Worm (Caenorhabditis elegans) whole organism, L2 larva: ENCODE measurements around the gene cytb-5.1.

Experiments
- C34F6.9 ChIP-seq: fragments of 150-350 bp; optimal IDR thresholded peaks from 2 replicates; lab custom pipeline; 2014; ENCODE audit warnings: missing biosample characterization, missing genetic modification characterization
- F13H6.1 ChIP-seq: sonication (generic microtip); optimal IDR thresholded peaks from 2 replicates; lab custom pipeline; 2016; ENCODE audit warnings: missing genetic modification characterization, missing compliant biosample characterization
- R02D3.7 ChIP-seq: fragments of 150-350 bp; optimal IDR thresholded peaks from 2 replicates; lab custom pipeline; 2014; ENCODE audit warnings: missing biosample characterization, missing genetic modification characterization
- Y55F3AM.14 ChIP-seq: fragments of 200-800 bp; sonication (Bioruptor generic); optimal IDR thresholded peaks from 2 replicates; lab custom pipeline; 2018; ENCODE audit warnings: mild to moderate bottlenecking, missing genetic modification characterization, missing compliant biosample characterization
- ama-1 ChIP-seq: fragments of 150-350 bp; optimal IDR thresholded peaks from 2 replicates; lab custom pipeline; 2018; ENCODE audit warnings: inconsistent platforms
- ceh-16 ChIP-seq: fragments of 150-350 bp; optimal IDR thresholded peaks from 2 replicates; lab custom pipeline; 2014; ENCODE audit warnings: missing biosample characterization, missing genetic modification characterization
- crh-2 ChIP-seq: sonication (generic microtip); optimal IDR thresholded peaks from 2 replicates; lab custom pipeline; 2017; ENCODE audit warnings: missing biosample characterization, missing genetic modification characterization
- fos-1 ChIP-seq: fragments of 150-350 bp; optimal IDR thresholded peaks from 2 replicates; lab custom pipeline; 2014; ENCODE audit warnings: missing biosample characterization, missing genetic modification characterization
- gmeb-1 ChIP-seq: fragments of 150-350 bp; optimal IDR thresholded peaks from 2 replicates; lab custom pipeline; 2014; ENCODE audit warnings: missing biosample characterization, missing genetic modification characterization
- lsy-2 ChIP-seq, 2 experiments: fragments of 150-350 bp in 1 of 2; sonication (generic microtip) in 1 of 2; optimal IDR thresholded peaks; 2 replicates each; lab custom pipeline; 2014 to 2017; ENCODE audit warnings: missing biosample characterization in 2 of 2, missing genetic modification characterization in 2 of 2
- mab-5 ChIP-seq: fragments of 150-350 bp; optimal IDR thresholded peaks from 2 replicates; lab custom pipeline; 2014; ENCODE audit warnings: missing biosample characterization, missing genetic modification characterization
- mbf-1 ChIP-seq: sonication (generic microtip); optimal IDR thresholded peaks from 2 replicates; lab custom pipeline; 2017; ENCODE audit warnings: missing biosample characterization, missing genetic modification characterization
- mdl-1 ChIP-seq, 2 experiments: fragments of 150-350 bp in 1 of 2; sonication (generic microtip) in 1 of 2; optimal IDR thresholded peaks; 2 replicates each; lab custom pipeline; 2017; ENCODE audit warnings: missing biosample characterization in 2 of 2, missing genetic modification characterization in 2 of 2
- nhr-10 ChIP-seq: sonication (generic microtip); optimal IDR thresholded peaks from 2 replicates; lab custom pipeline; 2017; ENCODE audit warnings: missing biosample characterization, missing genetic modification characterization
- nhr-12 ChIP-seq: fragments of 150-350 bp; optimal IDR thresholded peaks from 2 replicates; lab custom pipeline; 2014; ENCODE audit warnings: missing biosample characterization, missing genetic modification characterization
- nhr-129 ChIP-seq: fragments of 150-350 bp; optimal IDR thresholded peaks from 2 replicates; lab custom pipeline; 2014; ENCODE audit warnings: missing biosample characterization, missing genetic modification characterization
- nhr-21 ChIP-seq: fragments of 150-350 bp; optimal IDR thresholded peaks from 2 replicates; lab custom pipeline; 2014; ENCODE audit warnings: missing biosample characterization, missing genetic modification characterization
- nhr-25 ChIP-seq: fragments of 150-350 bp; sonication (generic microtip); optimal IDR thresholded peaks from 3 replicates; lab custom pipeline; 2014; ENCODE audit warnings: missing biosample characterization, missing genetic modification characterization
- nhr-6 ChIP-seq: fragments of 150-350 bp; optimal IDR thresholded peaks from 2 replicates; lab custom pipeline; 2014; ENCODE audit warnings: missing biosample characterization, missing genetic modification characterization
- nhr-77 ChIP-seq: fragments of 150-350 bp; optimal IDR thresholded peaks from 2 replicates; lab custom pipeline; 2014; ENCODE audit warnings: missing biosample characterization, missing genetic modification characterization
- sem-4 ChIP-seq: fragments of 150-350 bp; optimal IDR thresholded peaks from 2 replicates; lab custom pipeline; 2014; ENCODE audit warnings: missing biosample characterization, missing genetic modification reagents, missing genetic modification characterization
- sma-3 ChIP-seq: sonication (generic microtip); optimal IDR thresholded peaks from 2 replicates; lab custom pipeline; 2016; ENCODE audit warnings: missing genetic modification reagents, missing genetic modification characterization, missing compliant biosample characterization
- sma-9 ChIP-seq, 2 experiments: fragments of 150-350 bp in 1 of 2; sonication (generic microtip) in 1 of 2; optimal IDR thresholded peaks; 2 replicates each; lab custom pipeline; 2014 to 2016; ENCODE audit warnings: missing genetic modification characterization in 2 of 2, mild to moderate bottlenecking in 1 of 2, missing biosample characterization in 1 of 2, missing compliant biosample characterization in 1 of 2, missing genetic modification reagents in 1 of 2, moderate library complexity in 1 of 2
- snpc-4 ChIP-seq: fragments of 150-350 bp; optimal IDR thresholded peaks from 2 replicates; lab custom pipeline; 2014; ENCODE audit warnings: missing biosample characterization, missing genetic modification characterization
- unc-39 ChIP-seq: fragments of 150-350 bp; optimal IDR thresholded peaks from 2 replicates; lab custom pipeline; 2014; ENCODE audit warnings: missing biosample characterization, missing genetic modification characterization
- unc-62 ChIP-seq: fragments of 150-350 bp; optimal IDR thresholded peaks from 2 replicates; lab custom pipeline; 2014; ENCODE audit warnings: missing biosample characterization, missing genetic modification reagents, missing genetic modification characterization
- zag-1 ChIP-seq: fragments of 150-350 bp; optimal IDR thresholded peaks from 2 replicates; lab custom pipeline; 2014; ENCODE audit warnings: missing biosample characterization, missing genetic modification characterization
- ztf-11 ChIP-seq: sonication (generic microtip); optimal IDR thresholded peaks from 2 replicates; lab custom pipeline; 2017; ENCODE audit warnings: missing biosample characterization, missing genetic modification characterization
- ztf-4 ChIP-seq: fragments of 150-350 bp; optimal IDR thresholded peaks from 2 replicates; lab custom pipeline; 2014; ENCODE audit warnings: missing biosample characterization, missing genetic modification characterization

Gene cytb-5.1

DNA sequence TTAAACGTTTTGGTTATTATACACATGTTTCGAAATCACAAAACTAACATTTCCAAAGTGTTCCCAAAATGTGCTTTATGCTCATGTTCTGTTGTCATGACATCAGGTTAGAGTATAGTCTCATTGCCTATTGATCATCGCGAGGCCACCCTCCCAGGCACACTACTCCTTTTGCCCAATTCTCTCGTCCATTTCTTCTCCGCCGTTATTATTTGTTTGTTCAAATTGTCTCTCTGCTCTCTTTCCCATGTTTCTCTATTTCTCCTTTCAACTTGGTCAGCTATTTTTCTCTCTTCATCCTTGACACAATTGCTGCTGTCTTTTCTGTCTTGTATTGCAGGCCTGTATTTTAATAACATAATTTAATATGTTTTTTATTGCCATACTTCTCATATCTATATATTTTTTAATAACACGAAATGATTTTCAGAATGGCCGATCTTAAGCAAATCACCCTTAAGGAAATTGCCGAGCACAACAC lies at the start of gene cytb-5.1:
Gene cytb-5.1, plus strand, starts transcription at position 431 of the 481 bp plus-strand sequence.
- peak; percentile 46 for TF ChIP-seq sma-3 (GFP tag; lab: Kevin White, UChicago)
- no peak for TF ChIP-seq zag-1 (tag; lab: Kevin White, UChicago)
- TF ChIP-seq ama-1 (lab: Kevin White, UChicago), result no peak
- peak; percentile 71 for TF ChIP-seq nhr-129 (tag; lab: Kevin White, UChicago)
- TF ChIP-seq nhr-77 (tag; lab: Kevin White, UChicago), result no peak
- peak; percentile 81 for TF ChIP-seq sma-9 (GFP tag; optimal IDR thresholded peaks at IDR 0.05; lab: Kevin White, UChicago)
- TF ChIP-seq sma-9 (tag; optimal IDR thresholded peaks at IDR 0.05; lab: Kevin White, UChicago), result no peak
- no peak for TF ChIP-seq mbf-1 (tag; lab: Kevin White, UChicago)
- peak; percentile 7 for TF ChIP-seq nhr-25 (tag; lab: Kevin White, UChicago)
- TF ChIP-seq F13H6.1 (tag; lab: Kevin White, UChicago), result peak; percentile 65
- peak; percentile 11 for TF ChIP-seq gmeb-1 (tag; lab: Kevin White, UChicago)
- TF ChIP-seq lsy-2 (tag; optimal IDR thresholded peaks at IDR 0.05; lab: Kevin White, UChicago), result no peak
- TF ChIP-seq fos-1 (tag; lab: Kevin White, UChicago), result peak; percentile 44
- peak; percentile 6 for TF ChIP-seq crh-2 (tag; lab: Kevin White, UChicago)
- TF ChIP-seq mdl-1 (tag; optimal IDR thresholded peaks at IDR 0.05; lab: Kevin White, UChicago), result no peak
- TF ChIP-seq, all 48 proteins: peak for 8

DNA sequence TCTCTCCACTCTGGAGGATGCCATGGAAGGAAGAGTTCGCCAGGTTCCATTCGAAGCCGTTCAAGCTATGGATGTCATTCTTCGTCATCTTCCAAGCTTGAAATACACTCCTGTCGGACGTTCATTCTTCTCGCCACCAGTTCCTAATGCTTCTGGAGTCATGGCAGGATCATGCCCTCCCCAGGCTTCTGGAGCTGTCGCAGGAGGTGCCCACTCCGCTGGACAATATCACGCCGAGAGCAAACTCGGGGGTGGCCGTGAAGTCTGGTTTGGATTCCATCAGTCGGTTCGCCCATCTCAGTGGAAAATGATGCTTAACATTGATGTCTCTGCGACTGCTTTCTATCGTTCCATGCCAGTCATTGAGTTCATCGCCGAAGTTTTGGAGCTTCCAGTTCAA lies 49.4 kb upstream of the cytb-5.1 start:
- no peak for TF ChIP-seq C34F6.9 (tag; lab: Kevin White, UChicago)
- no peak for TF ChIP-seq sma-3 (GFP tag; lab: Kevin White, UChicago)
- TF ChIP-seq Y55F3AM.14, result no peak
- TF ChIP-seq ztf-4 (tag; lab: Kevin White, UChicago), result no peak
- TF ChIP-seq ztf-11, result no peak
- TF ChIP-seq sem-4 (tag; lab: Kevin White, UChicago), result no peak
- TF ChIP-seq nhr-77 (tag; lab: Kevin White, UChicago), result no peak
- TF ChIP-seq unc-62 (GFP tag; lab: Kevin White, UChicago), result no peak
- no peak for TF ChIP-seq mab-5 (tag; lab: Kevin White, UChicago)
- no peak for TF ChIP-seq nhr-129 (tag; lab: Kevin White, UChicago)

DNA sequence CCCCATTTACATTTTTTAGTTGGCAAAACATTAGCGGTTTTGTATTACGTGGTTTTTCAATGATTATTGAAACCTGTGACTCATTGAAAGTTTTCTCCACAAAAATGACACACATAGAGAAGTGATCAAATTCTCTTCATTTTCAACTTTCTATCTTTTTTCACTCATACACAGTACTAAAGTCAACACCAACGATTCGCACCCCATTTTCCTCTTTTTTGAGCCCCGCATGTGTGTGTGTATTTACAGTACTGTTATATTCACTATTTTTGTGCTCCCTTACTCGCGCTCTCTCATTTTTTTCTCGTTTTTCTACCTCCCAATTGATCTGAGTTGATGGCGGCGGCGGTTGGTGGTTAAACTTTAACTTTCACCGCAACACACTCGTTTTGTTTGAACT lies 43.3 kb upstream of the cytb-5.1 start:
- TF ChIP-seq mdl-1 (tag; optimal IDR thresholded peaks at IDR 0.05; lab: Kevin White, UChicago) (no peak), nhr-129 (tag; lab: Kevin White, UChicago) (peak; percentile 9), nhr-6 (tag; lab: Kevin White, UChicago) (no peak), F13H6.1 (tag; lab: Kevin White, UChicago) (peak; percentile 56)

DNA sequence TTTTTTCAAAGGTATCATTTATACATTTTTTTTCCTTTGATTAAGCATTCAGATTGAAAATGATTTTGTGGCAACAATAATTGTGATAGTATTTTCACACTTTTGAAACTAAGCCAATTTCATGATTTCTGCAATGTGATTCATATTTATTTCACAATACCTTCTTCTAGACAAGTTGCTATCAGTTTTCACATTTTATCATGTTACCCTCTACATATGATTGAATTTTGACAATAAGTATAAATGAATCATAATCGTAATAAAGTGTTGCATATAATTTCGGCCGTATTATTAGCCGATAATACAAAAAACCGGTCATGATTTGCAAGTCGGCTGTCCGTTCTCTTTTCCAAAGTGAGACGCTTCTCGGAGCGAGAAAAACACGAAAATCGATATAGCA lies 42.3 kb upstream of the cytb-5.1 start:
- TF ChIP-seq nhr-77 (tag; lab: Kevin White, UChicago) (no peak), fos-1 (tag; lab: Kevin White, UChicago) (peak; percentile 70), lsy-2 (tag; optimal IDR thresholded peaks at IDR 0.05; lab: Kevin White, UChicago) (no peak), nhr-10 (tag; lab: Kevin White, UChicago) (no peak)
- TF ChIP-seq, all 48 proteins: peak for 1

DNA sequence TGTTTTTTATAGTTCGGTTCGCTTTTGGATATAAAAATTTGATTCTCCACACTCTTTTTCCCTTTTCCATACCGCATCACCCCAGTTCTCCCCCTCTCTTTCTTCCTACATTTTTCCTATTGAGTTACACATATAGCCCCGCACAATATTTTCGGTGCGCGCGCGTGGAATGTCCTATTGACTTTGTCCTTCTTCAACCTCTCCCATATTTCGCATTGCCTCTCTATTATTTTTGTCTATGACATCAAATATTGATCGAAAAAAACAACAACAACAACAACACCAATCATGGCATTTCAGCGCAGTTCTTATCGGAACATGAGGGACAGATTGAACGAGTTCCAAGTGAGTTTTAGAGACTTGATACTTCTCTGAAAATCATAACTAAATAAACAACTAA lies 41.9 kb upstream of the cytb-5.1 start, which contains the start of gene syx-2:
Gene syx-2, plus strand, starts transcription at position 301 of the 400 bp plus-strand sequence.
- TF ChIP-seq sma-3 (GFP tag; lab: Kevin White, UChicago), result no peak
- no peak for TF ChIP-seq ceh-16 (tag; lab: Kevin White, UChicago)
- no peak for TF ChIP-seq R02D3.7
- no peak for TF ChIP-seq unc-39 (tag; lab: Kevin White, UChicago)
- TF ChIP-seq lsy-2 (tag; optimal IDR thresholded peaks at IDR 0.05; lab: Kevin White, UChicago), result no peak
- TF ChIP-seq nhr-21 (tag; lab: Kevin White, UChicago), result no peak

DNA sequence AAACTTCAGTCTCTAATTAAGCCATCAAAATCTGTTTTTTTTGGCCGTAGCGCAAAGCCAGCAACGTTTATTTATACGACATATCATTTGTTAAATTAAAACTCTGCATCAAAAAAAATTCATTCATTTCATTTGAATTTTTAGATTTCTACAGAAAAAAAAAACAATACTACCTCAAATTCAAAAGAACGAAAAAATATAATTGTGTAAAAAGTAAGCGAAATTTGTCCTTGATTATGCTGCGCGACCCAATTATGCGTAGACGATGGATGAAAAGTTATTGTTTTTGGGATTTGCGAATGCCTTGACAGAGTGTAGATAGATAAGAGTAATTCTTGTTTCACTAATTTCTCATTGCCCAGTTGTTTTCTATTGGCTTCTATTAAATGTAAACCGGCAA lies 38.5 kb upstream of the cytb-5.1 start, which contains the start of gene F48F7.3:
Gene F48F7.3, plus strand, starts transcription at position 301 of the 400 bp plus-strand sequence.
- no peak for TF ChIP-seq nhr-12 (tag; lab: Kevin White, UChicago)
- no peak for TF ChIP-seq unc-62 (GFP tag; lab: Kevin White, UChicago)
- no peak for TF ChIP-seq snpc-4 (tag; lab: Kevin White, UChicago)
- no peak for TF ChIP-seq nhr-129 (tag; lab: Kevin White, UChicago)
